Fruit fly (Drosophila melanogaster): Measurements from ENCODE around the gene Mitofilin.
A peak's percentile ranks its signal among the peaks of the same experiment; 100 is the strongest.

Gene Mitofilin

DNA sequence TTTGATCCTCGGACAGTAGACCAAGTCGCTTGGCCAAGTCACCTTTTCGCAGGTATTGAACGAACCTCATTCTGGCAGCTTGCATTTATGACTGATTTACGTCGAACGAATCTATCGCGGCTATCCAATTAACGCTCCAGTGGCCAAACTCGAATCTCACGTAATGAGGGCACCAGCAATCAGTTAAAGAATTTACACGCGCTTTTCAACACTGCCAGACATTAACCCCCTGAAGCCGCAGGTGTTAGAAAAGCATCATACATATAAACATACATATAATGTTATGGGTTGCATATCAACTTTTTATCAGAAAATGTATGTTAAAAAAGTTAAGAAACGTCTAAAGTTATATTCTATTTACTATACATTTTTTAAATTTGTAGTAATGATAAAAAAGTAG, 2.2 kb upstream of the Mitofilin start, which contains the start of gene CG6028:
Gene CG6028 (minus strand): TSS at position 187 of the 400 bp plus-strand sequence.
- TF ChIP-seq CG8301 (tag; optimal IDR thresholded peaks at IDR 0.05) (no peak), fd96Ca (GFP tag; IDR thresholded peaks at IDR 0.05) (no peak), Pif1B (GFP tag; optimal IDR thresholded peaks at IDR 0.05) (no peak), CG34367 (tag; optimal IDR thresholded peaks at IDR 0.05) (no peak), EcR (GFP tag; optimal IDR thresholded peaks at IDR 0.05) (no peak), CG17806 (tag; optimal IDR thresholded peaks at IDR 0.05) (peak; percentile 6), CG12605 (GFP tag; IDR thresholded peaks at IDR 0.05) (no peak), CG32121 (GFP tag; IDR thresholded peaks at IDR 0.05) (no peak), Ets98B (GFP tag; IDR thresholded peaks at IDR 0.05) (peak; percentile 28; the same call in 1 of the 2 replicates), CG14655 (GFP tag; optimal IDR thresholded peaks at IDR 0.05) (no peak), gl (tag; optimal IDR thresholded peaks at IDR 0.05) (no peak), D1 (tag; optimal IDR thresholded peaks at IDR 0.05) (no peak), CG8159 (tag; optimal IDR thresholded peaks at IDR 0.05) (no peak), rn (GFP tag; IDR thresholded peaks at IDR 0.05) (no peak), Pif1A (GFP tag; optimal IDR thresholded peaks at IDR 0.05) (no peak), CG4496 (GFP tag; IDR thresholded peaks at IDR 0.05) (peak; percentile 40; the same call in 1 of the 3 replicates), Snoo (tag; optimal IDR thresholded peaks at IDR 0.05) (peak; percentile 14), CG13204 (GFP tag; optimal IDR thresholded peaks at IDR 0.05) (no peak), CG9948 (tag; optimal IDR thresholded peaks at IDR 0.05) (no peak), CG10348 (GFP tag; IDR thresholded peaks at IDR 0.05) (no peak)

DNA sequence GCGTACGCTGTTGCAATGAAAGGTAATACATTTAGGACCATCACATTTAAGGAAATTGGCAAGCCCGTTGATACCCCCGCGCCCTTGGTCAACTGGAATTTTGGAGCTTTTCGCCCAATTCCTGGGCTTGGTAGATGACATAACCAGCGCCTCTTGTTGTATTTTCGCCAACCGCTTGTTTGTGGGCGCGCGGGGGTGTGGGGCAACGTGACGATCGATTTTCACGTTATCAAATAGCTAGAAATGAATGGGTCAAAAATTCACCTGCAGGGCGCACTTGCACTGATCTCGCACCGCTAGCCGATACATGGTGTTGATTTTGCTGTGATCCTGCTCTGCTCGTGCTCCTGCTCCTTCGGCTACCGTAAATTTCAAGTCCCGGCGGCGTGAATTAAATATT, 512 bp downstream of the Mitofilin start:
- TF ChIP-seq D1 (tag; optimal IDR thresholded peaks at IDR 0.05) (no peak), CG10348 (GFP tag; IDR thresholded peaks at IDR 0.05) (no peak), Ets98B (GFP tag; IDR thresholded peaks at IDR 0.05) (no peak), Pif1A (GFP tag; optimal IDR thresholded peaks at IDR 0.05) (no peak), CG14655 (GFP tag; optimal IDR thresholded peaks at IDR 0.05) (no peak), Snoo (tag; optimal IDR thresholded peaks at IDR 0.05) (no peak)

DNA sequence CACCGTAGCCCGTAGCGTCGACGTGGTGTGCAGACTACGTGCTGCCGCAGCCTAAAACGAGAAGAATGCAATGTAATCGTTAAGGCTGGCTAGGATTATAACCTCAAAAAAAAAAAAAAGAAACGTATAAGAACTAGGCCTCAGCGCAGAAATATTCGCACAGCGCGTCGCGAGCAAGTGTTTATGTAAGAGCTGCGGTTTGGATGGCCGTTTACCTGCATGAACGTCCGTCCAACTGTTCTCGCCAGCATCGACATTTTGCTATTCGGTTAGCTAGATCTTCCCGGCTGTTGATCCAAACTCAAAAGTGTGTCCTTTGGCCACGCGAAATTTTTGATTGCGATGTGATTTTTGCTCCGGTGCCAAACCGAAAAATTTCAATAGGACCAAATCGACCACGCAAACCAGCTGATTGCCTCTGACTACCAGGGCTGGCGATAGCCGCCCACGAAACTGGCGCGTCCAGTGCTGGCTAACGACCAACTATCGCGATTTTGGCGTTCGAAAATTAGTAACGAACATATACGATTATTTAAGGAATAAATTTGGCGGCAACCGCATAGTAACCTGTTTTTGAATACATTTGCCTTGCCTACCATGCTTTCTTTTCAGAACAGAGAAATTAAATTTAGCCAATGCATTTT, 4.2 kb downstream of the Mitofilin start, which contains the start of gene Idh3b:
Gene Idh3b (minus strand): TSS at position 606 of the 644 bp plus-strand sequence.
- TF ChIP-seq EcR (GFP tag; optimal IDR thresholded peaks at IDR 0.05), result no peak
- peak; percentile 69 for TF ChIP-seq CG4496 (GFP tag; IDR thresholded peaks at IDR 0.05)
- TF ChIP-seq rn (GFP tag; IDR thresholded peaks at IDR 0.05), result 0 out of 2 replicates have a peak, but pooled peaks have one; percentile 27
- no peak for TF ChIP-seq CG8301 (tag; optimal IDR thresholded peaks at IDR 0.05)
- TF ChIP-seq CG13204 (GFP tag; optimal IDR thresholded peaks at IDR 0.05), result no peak
- peak; percentile 29 for TF ChIP-seq CG15710 (tag; optimal IDR thresholded peaks at IDR 0.05)
- TF ChIP-seq Snoo (tag; optimal IDR thresholded peaks at IDR 0.05), result peak; percentile 43

DNA sequence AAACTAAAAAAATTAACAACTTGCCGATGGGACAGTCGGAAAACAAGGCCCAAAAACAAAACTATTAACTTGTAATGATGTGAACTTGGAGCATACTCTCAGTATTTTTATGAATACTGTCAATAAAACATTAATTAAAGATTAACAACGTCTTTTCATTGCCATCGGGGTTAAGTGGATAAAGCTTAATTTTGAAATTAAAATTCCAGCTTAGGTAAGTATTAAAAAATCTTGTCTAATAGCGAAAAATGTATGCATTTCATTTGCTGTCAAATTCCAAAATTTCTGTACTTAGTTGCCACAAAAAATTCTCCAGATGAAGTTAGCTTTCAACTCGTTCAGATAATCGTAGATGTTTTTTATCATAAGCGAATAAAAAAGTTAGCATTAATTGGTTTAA, 8.7 kb downstream of the Mitofilin start, which contains the start of gene Theg:
Gene Theg (plus strand): TSS at position 301 of the 400 bp plus-strand sequence.
- TF ChIP-seq Pif1A (GFP tag; optimal IDR thresholded peaks at IDR 0.05) (no peak), Pif1B (GFP tag; optimal IDR thresholded peaks at IDR 0.05) (no peak), gl (tag; optimal IDR thresholded peaks at IDR 0.05) (no peak), CG4496 (GFP tag; IDR thresholded peaks at IDR 0.05) (no peak), CG12605 (GFP tag; IDR thresholded peaks at IDR 0.05) (no peak), CG8159 (tag; optimal IDR thresholded peaks at IDR 0.05) (no peak), CG10348 (GFP tag; IDR thresholded peaks at IDR 0.05) (no peak), CG32121 (GFP tag; IDR thresholded peaks at IDR 0.05) (no peak), CG8301 (tag; optimal IDR thresholded peaks at IDR 0.05) (no peak), CG14655 (GFP tag; optimal IDR thresholded peaks at IDR 0.05) (no peak), Ets98B (GFP tag; IDR thresholded peaks at IDR 0.05) (no peak), fd96Ca (GFP tag; IDR thresholded peaks at IDR 0.05) (no peak)

DNA sequence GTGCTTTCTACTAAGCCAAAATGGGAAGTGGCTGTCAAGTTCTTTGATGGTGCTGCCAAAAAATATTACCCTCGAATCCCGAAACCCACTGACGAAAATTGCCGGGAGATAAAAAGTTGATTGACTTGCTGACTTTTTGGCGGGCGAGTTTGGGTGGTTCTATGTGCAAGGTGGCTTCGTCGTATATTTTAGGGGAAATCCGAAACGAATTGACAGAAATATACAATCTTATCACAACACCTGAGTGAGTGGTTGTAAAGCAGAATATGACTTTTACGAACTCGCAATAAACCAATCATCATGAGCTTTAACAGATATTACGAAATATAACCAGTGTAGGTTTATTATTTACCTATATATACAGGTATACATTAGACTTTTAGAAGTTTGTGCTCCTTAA, 19.6 kb downstream of the Mitofilin start:
- TF ChIP-seq gl (tag; optimal IDR thresholded peaks at IDR 0.05) (no peak), fd96Ca (GFP tag; IDR thresholded peaks at IDR 0.05) (no peak), CG8159 (tag; optimal IDR thresholded peaks at IDR 0.05) (no peak), Ets98B (GFP tag; IDR thresholded peaks at IDR 0.05) (no peak), CG17806 (tag; optimal IDR thresholded peaks at IDR 0.05) (no peak), rn (GFP tag; IDR thresholded peaks at IDR 0.05) (no peak), CG9948 (tag; optimal IDR thresholded peaks at IDR 0.05) (no peak), CG10348 (GFP tag; IDR thresholded peaks at IDR 0.05) (no peak), Pif1A (GFP tag; optimal IDR thresholded peaks at IDR 0.05) (no peak), Pif1B (GFP tag; optimal IDR thresholded peaks at IDR 0.05) (no peak), CG8301 (tag; optimal IDR thresholded peaks at IDR 0.05) (no peak), CG13204 (GFP tag; optimal IDR thresholded peaks at IDR 0.05) (no peak), CG14655 (GFP tag; optimal IDR thresholded peaks at IDR 0.05) (no peak), CG12605 (GFP tag; IDR thresholded peaks at IDR 0.05) (no peak), EcR (GFP tag; optimal IDR thresholded peaks at IDR 0.05) (no peak), CG4496 (GFP tag; IDR thresholded peaks at IDR 0.05) (no peak), CG32121 (GFP tag; IDR thresholded peaks at IDR 0.05) (no peak), D1 (tag; optimal IDR thresholded peaks at IDR 0.05) (no peak), Snoo (tag; optimal IDR thresholded peaks at IDR 0.05) (no peak), CG34367 (tag; optimal IDR thresholded peaks at IDR 0.05) (no peak)

DNA sequence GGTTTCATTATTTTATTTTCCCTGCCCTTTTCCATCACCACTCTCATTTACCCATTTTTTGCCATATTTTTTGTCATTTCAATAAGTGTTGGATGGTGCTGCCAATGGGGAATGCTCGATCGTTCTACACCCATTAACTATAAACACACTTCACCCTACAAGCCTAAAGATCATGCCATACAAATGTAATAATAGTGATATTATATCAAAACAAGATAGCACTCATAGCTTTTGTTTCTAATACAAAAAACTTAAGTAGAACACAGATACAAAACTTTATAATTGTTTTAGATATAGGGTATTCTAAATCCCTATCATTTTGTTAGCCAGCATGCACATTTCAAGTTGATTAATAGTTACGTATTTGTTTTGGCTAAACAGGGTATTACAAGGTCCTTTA, 23.5 kb downstream of the Mitofilin start:
- TF ChIP-seq CG4496 (GFP tag; IDR thresholded peaks at IDR 0.05) (no peak), EcR (GFP tag; optimal IDR thresholded peaks at IDR 0.05) (no peak), CG12605 (GFP tag; IDR thresholded peaks at IDR 0.05) (no peak), CG15710 (tag; optimal IDR thresholded peaks at IDR 0.05) (no peak), Pif1A (GFP tag; optimal IDR thresholded peaks at IDR 0.05) (peak; percentile 5)

Measured in whole organism, pupa.